Worm (Caenorhabditis elegans) whole organism, L4 larva: ENCODE measurements around the gene tag-153.
A peak's percentile ranks its signal among the peaks of the same experiment; 100 is the strongest.
"Not testable (repeated sequence)": the region's sequence is repeated elsewhere in the genome, so short reads cannot be mapped to it uniquely, and the experiment has no call there.

Experiments used
- D1046.2 ChIP-seq: fragments of 200-800 bp; sonication (Bioruptor generic); IDR thresholded peaks from 2 replicates; pipeline ENCODE4 v1.3.6; 2022; ENCODE audit warnings: missing genetic modification characterization, missing compliant biosample characterization
- F26F4.8 ChIP-seq: fragments of 200-800 bp; sonication (Bioruptor generic); conservative IDR thresholded peaks from 2 replicates; pipeline ENCODE4 v1.3.6; 2022; ENCODE audit warnings: missing genetic modification characterization, missing compliant biosample characterization
- F44E2.7 ChIP-seq: fragments of 200-800 bp; sonication (Bioruptor generic); IDR thresholded peaks from 2 replicates; pipeline ENCODE4 v2.1.2; 2022; ENCODE audit warnings: missing genetic modification characterization, missing compliant biosample characterization
- T20F7.1 ChIP-seq: fragments of 200-800 bp; sonication (Bioruptor generic); optimal IDR thresholded peaks from 2 replicates; lab custom pipeline; 2018; ENCODE audit warnings: mild to moderate bottlenecking, missing genetic modification characterization, missing compliant biosample characterization
- T26A8.4 ChIP-seq: fragments of 200-800 bp; sonication (Bioruptor generic); IDR thresholded peaks from 2 replicates; pipeline ENCODE4 v1.3.6; 2022; ENCODE audit warnings: missing genetic modification characterization, missing compliant biosample characterization
- Y105C5A.15 ChIP-seq: fragments of 200-800 bp; sonication (Bioruptor generic); IDR thresholded peaks from 2 replicates; pipeline ENCODE4 v1.3.6; 2022; ENCODE audit warnings: missing genetic modification characterization, missing compliant biosample characterization
- Y48G9A.11 ChIP-seq: fragments of 200-800 bp; sonication (Bioruptor generic); IDR thresholded peaks from 2 replicates; pipeline ENCODE4 v1.3.6; 2022; ENCODE audit warnings: missing genetic modification reagents, missing genetic modification characterization, missing compliant biosample characterization
- Y75B8A.6 ChIP-seq: fragments of 200-800 bp; sonication (Bioruptor generic); IDR thresholded peaks from 2 replicates; pipeline ENCODE4 v1.3.6; 2022; ENCODE audit warnings: missing genetic modification reagents, missing genetic modification characterization, missing compliant biosample characterization
- ZK337.2 ChIP-seq: fragments of 200-800 bp; sonication (Bioruptor generic); IDR thresholded peaks from 2 replicates; pipeline ENCODE4 v1.3.6; 2022; ENCODE audit warnings: missing genetic modification reagents, missing genetic modification characterization, missing compliant biosample characterization
- ama-1 ChIP-seq: fragments of 150-350 bp; optimal IDR thresholded peaks from 2 replicates; lab custom pipeline; 2014; ENCODE audit warnings: inconsistent platforms, mixed read lengths
- arid-1 ChIP-seq: fragments of 200-800 bp; sonication (Bioruptor generic); conservative IDR thresholded peaks from 2 replicates; pipeline ENCODE4 v1.3.6; 2022; ENCODE audit warnings: missing genetic modification reagents, missing genetic modification characterization, missing compliant biosample characterization
- ceh-32 ChIP-seq: sonication (generic microtip); optimal IDR thresholded peaks from 2 replicates; lab custom pipeline; 2016; ENCODE audit warnings: mild to moderate bottlenecking, missing genetic modification characterization, missing compliant biosample characterization; ENCODE audit not compliant: poor library complexity
- ceh-82 ChIP-seq: sonication (generic microtip); optimal IDR thresholded peaks from 2 replicates; lab custom pipeline; 2017; ENCODE audit warnings: missing biosample characterization, missing genetic modification characterization
- ces-1 ChIP-seq: fragments of 150-350 bp; sonication (generic microtip); optimal IDR thresholded peaks from 4 replicates; lab custom pipeline; 2014; ENCODE audit warnings: missing biosample characterization, missing genetic modification reagents, missing genetic modification characterization
- ctbp-1 ChIP-seq: fragments of 200-800 bp; sonication (Bioruptor generic); IDR thresholded peaks from 2 replicates; pipeline ENCODE4 v1.3.6; 2022; ENCODE audit warnings: missing genetic modification reagents, missing genetic modification characterization, missing compliant biosample characterization
- daf-19 ChIP-seq: fragments of 200-800 bp; sonication (Bioruptor generic); conservative IDR thresholded peaks from 2 replicates; pipeline ENCODE4 v1.3.6; 2022; ENCODE audit warnings: missing genetic modification characterization, missing compliant biosample characterization
- daf-8 ChIP-seq: fragments of 200-800 bp; sonication (Bioruptor generic); IDR thresholded peaks from 2 replicates; pipeline ENCODE4 v1.3.6; 2022; ENCODE audit warnings: missing genetic modification characterization, missing compliant biosample characterization
- dmd-8 ChIP-seq: fragments of 200-800 bp; sonication (Bioruptor generic); IDR thresholded peaks from 2 replicates; pipeline ENCODE4 v1.3.6; 2022; ENCODE audit warnings: missing genetic modification characterization, missing compliant biosample characterization
- dmd-9 ChIP-seq: fragments of 200-800 bp; sonication (Bioruptor generic); IDR thresholded peaks from 2 replicates; pipeline ENCODE4 v1.3.6; 2022; ENCODE audit warnings: missing genetic modification reagents, missing genetic modification characterization, missing compliant biosample characterization
- dpl-1 ChIP-seq: fragments of 150-350 bp; optimal IDR thresholded peaks from 2 replicates; lab custom pipeline; 2014; ENCODE audit warnings: missing biosample characterization, missing genetic modification reagents, missing genetic modification characterization
- egl-43 ChIP-seq: fragments of 200-800 bp; sonication (Bioruptor generic); IDR thresholded peaks from 2 replicates; pipeline ENCODE4 v1.3.6; 2022; ENCODE audit warnings: missing genetic modification reagents, missing genetic modification characterization, missing compliant biosample characterization
- hif-1 ChIP-seq, 2 experiments: sonication (generic microtip); optimal IDR thresholded peaks; 2 replicates each; lab custom pipeline; 2016 to 2017; ENCODE audit warnings: missing compliant biosample characterization in 2 of 2, missing genetic modification characterization in 2 of 2, missing genetic modification reagents in 2 of 2, missing genotype in 2 of 2, mild to moderate bottlenecking in 1 of 2
- hlh-11 ChIP-seq: fragments of 200-800 bp; sonication (Bioruptor generic); optimal IDR thresholded peaks from 2 replicates; lab custom pipeline; 2018; ENCODE audit warnings: mild to moderate bottlenecking, missing genetic modification characterization, missing compliant biosample characterization
- hmg-1.1 ChIP-seq: fragments of 200-800 bp; sonication (Bioruptor generic); IDR thresholded peaks from 2 replicates; pipeline ENCODE4 v1.3.6; 2022; ENCODE audit warnings: missing genetic modification reagents, missing genetic modification characterization, missing compliant biosample characterization
- jun-1 ChIP-seq: fragments of 150-350 bp; optimal IDR thresholded peaks from 2 replicates; lab custom pipeline; 2014; ENCODE audit warnings: missing biosample characterization, missing genetic modification reagents, missing genetic modification characterization
- lim-7 ChIP-seq: fragments of 200-800 bp; sonication (Bioruptor generic); IDR thresholded peaks from 2 replicates; pipeline ENCODE4 v1.3.6; 2022; ENCODE audit warnings: missing genetic modification characterization, missing compliant biosample characterization
- lin-1 ChIP-seq: fragments of 200-800 bp; sonication (Bioruptor generic); IDR thresholded peaks from 2 replicates; pipeline ENCODE4 v1.3.6; 2022; ENCODE audit warnings: missing genetic modification reagents, missing genetic modification characterization, missing compliant biosample characterization
- lin-38 ChIP-seq: fragments of 200-800 bp; sonication (Bioruptor generic); IDR thresholded peaks from 2 replicates; pipeline ENCODE4 v1.3.6; 2022; ENCODE audit warnings: missing genetic modification reagents, missing genetic modification characterization, missing compliant biosample characterization
- lir-3 ChIP-seq: sonication (generic microtip); optimal IDR thresholded peaks from 2 replicates; lab custom pipeline; 2016; ENCODE audit warnings: mild to moderate bottlenecking, missing genetic modification characterization, missing compliant biosample characterization
- madf-5 ChIP-seq, 2 experiments: fragments of 200-800 bp; sonication (Bioruptor generic); IDR thresholded peaks; 2 replicates each; pipeline ENCODE4 v1.3.6; 2022; ENCODE audit warnings: missing compliant biosample characterization in 2 of 2, missing genetic modification characterization in 2 of 2
- mdt-29 ChIP-seq: fragments of 200-800 bp; sonication (Bioruptor generic); IDR thresholded peaks from 2 replicates; pipeline ENCODE4 v1.3.6; 2022; ENCODE audit warnings: missing genetic modification reagents, missing genetic modification characterization, missing compliant biosample characterization
- mxl-3 ChIP-seq: fragments of 200-800 bp; sonication (Bioruptor generic); optimal IDR thresholded peaks from 2 replicates; lab custom pipeline; 2018; ENCODE audit warnings: mild to moderate bottlenecking, missing genetic modification characterization, missing compliant biosample characterization
- nhr-10 ChIP-seq: fragments of 150-350 bp; optimal IDR thresholded peaks from 2 replicates; lab custom pipeline; 2014; ENCODE audit warnings: missing biosample characterization, missing genetic modification characterization
- nhr-28 ChIP-seq: fragments of 150-350 bp; optimal IDR thresholded peaks from 2 replicates; lab custom pipeline; 2014; ENCODE audit warnings: missing biosample characterization, missing genetic modification characterization
- nhr-42 ChIP-seq: fragments of 200-800 bp; sonication (Bioruptor generic); IDR thresholded peaks from 2 replicates; pipeline ENCODE4 v1.3.6; 2022; ENCODE audit warnings: missing genetic modification characterization, missing compliant biosample characterization
- pha-4 ChIP-seq, 2 experiments: fragments of 150-350 bp in 1 of 2; fragments of 200-800 bp in 1 of 2; sonication (Bioruptor generic) in 1 of 2; IDR thresholded peaks in 1 of 2; optimal IDR thresholded peaks in 1 of 2; 2 replicates each; pipeline versions ENCODE4 v1.3.6 to Lab custom; 2014 to 2022; ENCODE audit warnings: missing genetic modification characterization in 2 of 2, missing genetic modification reagents in 2 of 2, missing biosample characterization in 1 of 2, missing compliant biosample characterization in 1 of 2
- rbr-2 ChIP-seq: sonication (generic microtip); optimal IDR thresholded peaks from 2 replicates; lab custom pipeline; 2016; ENCODE audit warnings: missing genotype, missing genetic modification characterization, missing compliant biosample characterization
- saeg-2 ChIP-seq: fragments of 200-800 bp; sonication (Bioruptor generic); IDR thresholded peaks from 2 replicates; pipeline ENCODE4 v1.3.6; 2022; ENCODE audit warnings: missing genetic modification reagents, missing genetic modification characterization, missing compliant biosample characterization
- snpc-1.2 ChIP-seq: fragments of 200-800 bp; sonication (Bioruptor generic); IDR thresholded peaks from 2 replicates; pipeline ENCODE4 v1.3.6; 2022; ENCODE audit warnings: missing genetic modification reagents, missing genetic modification characterization, missing compliant biosample characterization
- tra-1 ChIP-seq: fragments of 200-800 bp; sonication (Bioruptor generic); IDR thresholded peaks from 2 replicates; pipeline ENCODE4 v1.3.6; 2022; ENCODE audit warnings: missing genetic modification reagents, missing genetic modification characterization, missing compliant biosample characterization
- unc-130 ChIP-seq: sonication (generic microtip); optimal IDR thresholded peaks from 2 replicates; lab custom pipeline; 2016; ENCODE audit warnings: missing genetic modification reagents, missing genetic modification characterization, missing compliant biosample characterization
- unc-39 ChIP-seq: sonication (generic microtip); optimal IDR thresholded peaks from 2 replicates; lab custom pipeline; 2017; ENCODE audit warnings: missing biosample characterization, missing genetic modification characterization
- unc-62 ChIP-seq, 3 experiments: fragments of 150-350 bp in 1 of 3; sonication (generic microtip); optimal IDR thresholded peaks in 2 of 3; peaks in 1 of 3; 1 replicate in 1 of 3; 2 replicates in 2 of 3; lab custom pipeline; 2014 to 2017; ENCODE audit warnings: missing biosample characterization in 3 of 3, missing genetic modification characterization in 3 of 3, missing genetic modification reagents in 3 of 3, missing genotype in 1 of 3
- vab-7 ChIP-seq: fragments of 200-800 bp; sonication (Bioruptor generic); IDR thresholded peaks from 2 replicates; pipeline ENCODE4 v1.3.6; 2022; ENCODE audit warnings: missing genetic modification reagents, missing genetic modification characterization, missing compliant biosample characterization
- zfp-3 ChIP-seq: fragments of 200-800 bp; sonication (Bioruptor generic); conservative IDR thresholded peaks from 2 replicates; pipeline ENCODE4 v1.3.6; 2022; ENCODE audit warnings: missing genetic modification reagents, missing genetic modification characterization, missing compliant biosample characterization
- zip-11 ChIP-seq: fragments of 200-800 bp; sonication (Bioruptor generic); IDR thresholded peaks from 2 replicates; pipeline ENCODE4 v1.3.6; 2022; ENCODE audit warnings: missing genetic modification characterization, missing compliant biosample characterization
- zip-2 ChIP-seq: fragments of 150-350 bp; optimal IDR thresholded peaks from 2 replicates; lab custom pipeline; 2014; ENCODE audit warnings: missing biosample characterization, missing genetic modification characterization
- ztf-7 ChIP-seq: fragments of 150-350 bp; optimal IDR thresholded peaks from 2 replicates; lab custom pipeline; 2014; ENCODE audit warnings: missing biosample characterization, missing genetic modification characterization

Gene tag-153

ce11 chrV:9340318-9340717 lies 17.4 kb downstream of the tag-153 start (continued):
- TF ChIP-seq jun-1 (tag; lab: Kevin White, UChicago) (no peak), daf-8 (GFP tag; lab: Robert Waterston, UW) (no peak), nhr-42 (peak; percentile 88), ces-1 (GFP tag; lab: Kevin White, UChicago) (no peak), unc-39 (tag; lab: Kevin White, UChicago) (no peak), Y48G9A.11 (GFP tag; lab: Robert Waterston, UW) (peak; percentile 58), dpl-1 (no peak), ztf-7 (no peak), hif-1 (tag; optimal IDR thresholded peaks at IDR 0.05; lab: Kevin White, UChicago) (no peak), hlh-11 (tag; lab: Kevin White, UChicago) (no peak), ZK337.2 (GFP tag; lab: Robert Waterston, UW) (no peak), egl-43 (GFP tag; lab: Robert Waterston, UW) (peak; percentile 80), T26A8.4 (GFP tag; lab: Robert Waterston, UW) (peak; percentile 97), hmg-1.1 (GFP tag; lab: Robert Waterston, UW) (peak; percentile 55), T20F7.1 (GFP tag; lab: Kevin White, UChicago) (no peak), Y105C5A.15 (GFP tag; lab: Robert Waterston, UW) (no peak), unc-130 (no peak), ceh-32 (tag; lab: Kevin White, UChicago) (no peak), nhr-28 (tag; lab: Kevin White, UChicago) (no peak), lir-3 (tag; lab: Kevin White, UChicago) (no peak), ama-1 (lab: Kevin White, UChicago) (peak; percentile 24), ctbp-1 (no peak; the same call in 1 of the 2 replicates), rbr-2 (tag; lab: Kevin White, UChicago) (peak; percentile 11), nhr-10 (tag; lab: Kevin White, UChicago) (no peak), unc-62 (GFP tag; optimal IDR thresholded peaks at IDR 0.05 in 1 of 2; lab: Kevin White, UChicago) (no peak), unc-62 (tag; optimal IDR thresholded peaks at IDR 0.05; lab: Kevin White, UChicago) (no peak), Y75B8A.6 (GFP tag; lab: Robert Waterston, UW) (no peak; the same call in 1 of the 2 replicates), zip-2 (no peak), ceh-82 (no peak), mxl-3 (GFP tag; lab: Kevin White, UChicago) (no peak)

- TF ChIP-seq hmg-1.1 (GFP tag; lab: Robert Waterston, UW) (peak; percentile 66), daf-19 (GFP tag; lab: Robert Waterston, UW) (peak; percentile 67; the same call in 1 of the 2 replicates), T26A8.4 (GFP tag; lab: Robert Waterston, UW) (peak; percentile 94), Y48G9A.11 (GFP tag; lab: Robert Waterston, UW) (peak; percentile 75), arid-1 (GFP tag; lab: Robert Waterston, UW) (peak; percentile 80), F26F4.8 (GFP tag; lab: Robert Waterston, UW) (0 out of 2 replicates have a peak, but pooled peaks have one; percentile 40), lim-7 (GFP tag; lab: Robert Waterston, UW) (peak; percentile 77), tra-1 (GFP tag; lab: Robert Waterston, UW) (peak; percentile 92), saeg-2 (GFP tag; lab: Robert Waterston, UW) (peak; percentile 90), dmd-8 (GFP tag; lab: Robert Waterston, UW) (peak; percentile 72; the same call in 1 of the 2 replicates), lin-1 (GFP tag; lab: Robert Waterston, UW) (peak; percentile 90), F44E2.7 (GFP tag; lab: Robert Waterston, UW) (peak; percentile 85; the same call in 1 of the 2 replicates), zip-11 (GFP tag; lab: Robert Waterston, UW) (peak; percentile 74; the same call in 1 of the 2 replicates), Y75B8A.6 (GFP tag; lab: Robert Waterston, UW) (peak; percentile 86; the same call in 1 of the 2 replicates), nhr-42 (peak; percentile 70), ctbp-1 (peak; percentile 75), lin-38 (peak; percentile 81), dmd-9 (GFP tag; lab: Robert Waterston, UW) (0 out of 2 replicates have a peak, but pooled peaks have one; percentile 50), mdt-29 (GFP tag; lab: Robert Waterston, UW) (peak; percentile 58), snpc-1.2 (GFP tag; lab: Robert Waterston, UW) (peak; percentile 76), pha-4 (GFP tag; IDR thresholded peaks at IDR 0.05; lab: Robert Waterston, UW) (peak; percentile 87; the same call in 1 of the 2 replicates), egl-43 (GFP tag; lab: Robert Waterston, UW) (peak; percentile 83), madf-5 (GFP tag; IDR thresholded peaks at IDR 0.05; lab: Robert Waterston, UW) (0 out of 4 replicates have a peak, but pooled peaks of 1 of the 2 experiments have one; percentile 18), zfp-3 (peak; percentile 98), D1046.2 (GFP tag; lab: Robert Waterston, UW) (peak; percentile 83), vab-7 (peak; percentile 56)
- TF ChIP-seq pha-4 (tag; optimal IDR thresholded peaks at IDR 0.05; lab: Kevin White, UChicago), result not testable (repeated sequence)
Observed at ce11 chrV:9341814-9342213, 18.9 kb downstream of the tag-153 start.
